Worm (Caenorhabditis elegans) whole organism, L3 larva: ENCODE results near the gene F41D9.2.

Experiments
- egl-5 ChIP-seq: fragments of 150-350 bp; optimal IDR thresholded peaks from 2 replicates; lab custom pipeline; 2017; ENCODE audit warnings: missing biosample characterization, missing genetic modification reagents, missing genetic modification characterization, inconsistent platforms
- elt-2 ChIP-seq: sonication (generic microtip); optimal IDR thresholded peaks from 2 replicates; lab custom pipeline; 2016; ENCODE audit warnings: missing genetic modification reagents, mild to moderate bottlenecking, missing genetic modification characterization, missing compliant biosample characterization
- fos-1 ChIP-seq: fragments of 150-350 bp; optimal IDR thresholded peaks from 2 replicates; lab custom pipeline; 2014; ENCODE audit warnings: missing biosample characterization, missing genetic modification characterization
- hmg-11 ChIP-seq: sonication (generic microtip); optimal IDR thresholded peaks from 2 replicates; lab custom pipeline; 2016; ENCODE audit warnings: missing genetic modification characterization, missing compliant biosample characterization
- lin-39 ChIP-seq: fragments of 150-350 bp; optimal IDR thresholded peaks from 2 replicates; lab custom pipeline; 2018; ENCODE audit warnings: missing biosample characterization, missing genetic modification reagents, missing genetic modification characterization
- nhr-11 ChIP-seq: fragments of 150-350 bp; optimal IDR thresholded peaks from 2 replicates; lab custom pipeline; 2014; ENCODE audit warnings: missing biosample characterization, missing genetic modification characterization
- nhr-77 ChIP-seq: fragments of 150-350 bp; optimal IDR thresholded peaks from 2 replicates; lab custom pipeline; 2014; ENCODE audit warnings: missing biosample characterization, missing genetic modification characterization
- snpc-4 ChIP-seq: fragments of 150-350 bp; optimal IDR thresholded peaks from 2 replicates; lab custom pipeline; 2014; ENCODE audit warnings: missing biosample characterization, missing genetic modification characterization
- unc-62 ChIP-seq: fragments of 150-350 bp; sonication (generic microtip); optimal IDR thresholded peaks from 4 replicates; lab custom pipeline; 2014; ENCODE audit warnings: missing biosample characterization, missing genetic modification reagents, missing genetic modification characterization

ce11 chrX:8423199-8423598 is 38.5 kb upstream of the F41D9.2 start:
- TF ChIP-seq nhr-77 (tag; lab: Kevin White, UChicago): no peak
- no peak for TF ChIP-seq unc-62
- no peak for TF ChIP-seq snpc-4
- TF ChIP-seq hmg-11 (tag; lab: Kevin White, UChicago): no peak
- no peak for TF ChIP-seq fos-1 (tag; lab: Kevin White, UChicago)
- no peak for TF ChIP-seq egl-5 (tag; lab: Kevin White, UChicago)
- peak; percentile 52 for TF ChIP-seq elt-2 (tag; lab: Kevin White, UChicago)
- TF ChIP-seq nhr-11 (tag; lab: Kevin White, UChicago): no peak
- TF ChIP-seq lin-39 (tag; lab: Kevin White, UChicago): no peak
